Fruit fly (Drosophila melanogaster) whole organism, prepupa: ENCODE results near the gene CG32266.

Experiments used
- CG10631 ChIP-seq: fragments of 200-800 bp; sonication (Bioruptor generic); optimal IDR thresholded peaks from 2 replicates; lab custom pipeline; 2016; ENCODE audit warnings: missing biosample characterization, missing genetic modification characterization
- CG10669 ChIP-seq: fragments of 200-800 bp; sonication (Bioruptor generic); optimal IDR thresholded peaks from 3 replicates; lab custom pipeline; 2018; ENCODE audit warnings: missing biosample characterization, mild to moderate bottlenecking, missing genetic modification characterization, moderate library complexity
- CG11762 ChIP-seq: fragments of 200-800 bp; sonication (Bioruptor generic); optimal IDR thresholded peaks from 3 replicates; lab custom pipeline; 2016; ENCODE audit warnings: missing biosample characterization, missing genetic modification characterization; ENCODE audit not compliant: insufficient read depth
- CG15336 ChIP-seq: fragments of 200-800 bp; sonication (Bioruptor generic); IDR thresholded peaks from 2 replicates; pipeline ENCODE4 v1.3.6; 2022; ENCODE audit warnings: missing biosample characterization, missing genetic modification characterization
- CG31627 ChIP-seq: fragments of 200-800 bp; sonication (Bioruptor generic); optimal IDR thresholded peaks from 3 replicates; lab custom pipeline; 2016; ENCODE audit warnings: missing biosample characterization, missing genetic modification characterization
- CG32006 ChIP-seq: fragments of 200-800 bp; sonication (Bioruptor generic); optimal IDR thresholded peaks from 3 replicates; lab custom pipeline; 2017; ENCODE audit warnings: missing biosample characterization, mild to moderate bottlenecking, missing genetic modification characterization
- CG34406 ChIP-seq: fragments of 200-800 bp; sonication (Bioruptor generic); optimal IDR thresholded peaks from 3 replicates; lab custom pipeline; 2016; ENCODE audit warnings: missing biosample characterization, missing genetic modification characterization
- CG4318 ChIP-seq: fragments of 200-800 bp; sonication (Bioruptor generic); optimal IDR thresholded peaks from 3 replicates; lab custom pipeline; 2017; ENCODE audit warnings: missing biosample characterization, mild to moderate bottlenecking, missing genetic modification characterization
- CG6163 ChIP-seq: fragments of 200-800 bp; sonication (Bioruptor generic); IDR thresholded peaks from 3 replicates; pipeline ENCODE4 v1.3.6; 2022; ENCODE audit warnings: missing biosample characterization, missing genetic modification characterization
- CG6792 ChIP-seq: fragments of 200-800 bp; sonication (Bioruptor generic); optimal IDR thresholded peaks from 3 replicates; lab custom pipeline; 2016; ENCODE audit warnings: missing biosample characterization, missing genetic modification characterization
- CG8119 ChIP-seq: fragments of 200-800 bp; sonication (Bioruptor generic); IDR thresholded peaks from 3 replicates; pipeline ENCODE4 v1.3.6; 2022; ENCODE audit warnings: missing biosample characterization, missing genetic modification characterization
- CG8319 ChIP-seq: fragments of 200-800 bp; sonication (Bioruptor generic); optimal IDR thresholded peaks from 3 replicates; lab custom pipeline; 2016; ENCODE audit warnings: missing biosample characterization, missing genetic modification characterization
- CG8632 ChIP-seq: fragments of 200-800 bp; sonication (Bioruptor generic); optimal IDR thresholded peaks from 3 replicates; lab custom pipeline; 2016; ENCODE audit warnings: missing biosample characterization, missing genetic modification characterization
- CG9139 ChIP-seq: fragments of 200-800 bp; sonication (Bioruptor generic); optimal IDR thresholded peaks from 3 replicates; lab custom pipeline; 2017; ENCODE audit warnings: missing biosample characterization, mild to moderate bottlenecking, missing genetic modification characterization
- Eip75B ChIP-seq: fragments of 200-800 bp; sonication (Bioruptor generic); optimal IDR thresholded peaks from 3 replicates; lab custom pipeline; 2016; ENCODE audit warnings: missing biosample characterization, missing genetic modification characterization
- Eip78C ChIP-seq: fragments of 200-800 bp; sonication (Bioruptor generic); peaks from one replicate; lab custom pipeline; 2016; ENCODE audit warnings: missing biosample characterization, missing genetic modification characterization
- Eip93F ChIP-seq: fragments of 200-800 bp; sonication (Bioruptor generic); optimal IDR thresholded peaks from 2 replicates; lab custom pipeline; 2016; ENCODE audit warnings: missing biosample characterization, mild to moderate bottlenecking, missing genetic modification characterization
- Ets21C ChIP-seq: fragments of 200-800 bp; sonication (Bioruptor generic); optimal IDR thresholded peaks from 3 replicates; lab custom pipeline; 2016; ENCODE audit warnings: missing biosample characterization, missing genetic modification characterization
- Gug ChIP-seq: fragments of 200-800 bp; sonication (Bioruptor generic); IDR thresholded peaks from 2 replicates; pipeline ENCODE4 v1.3.6; 2022; ENCODE audit warnings: missing biosample characterization, missing genetic modification characterization
- Hr38 ChIP-seq: sonication (Bioruptor generic); optimal IDR thresholded peaks from 2 replicates; lab custom pipeline; 2016; ENCODE audit warnings: missing biosample characterization, missing genetic modification characterization
- Hr39 ChIP-seq: fragments of 200-800 bp; sonication (Bioruptor generic); optimal IDR thresholded peaks from 2 replicates; lab custom pipeline; 2016; ENCODE audit warnings: missing biosample characterization, missing genetic modification characterization
- Hr4 ChIP-seq: fragments of 200-800 bp; sonication (Bioruptor generic); optimal IDR thresholded peaks from 3 replicates; lab custom pipeline; 2016; ENCODE audit warnings: missing biosample characterization, missing genetic modification characterization
- Lpt ChIP-seq: fragments of 200-800 bp; sonication (Bioruptor generic); optimal IDR thresholded peaks from 3 replicates; lab custom pipeline; 2016; ENCODE audit warnings: missing biosample characterization, missing genetic modification characterization
- Met ChIP-seq: fragments of 200-800 bp; sonication (Bioruptor generic); optimal IDR thresholded peaks from 3 replicates; lab custom pipeline; 2016; ENCODE audit warnings: missing biosample characterization, missing genetic modification characterization
- OdsH ChIP-seq: fragments of 200-800 bp; sonication (Bioruptor generic); optimal IDR thresholded peaks from 3 replicates; lab custom pipeline; 2016; ENCODE audit warnings: missing biosample characterization, missing genetic modification characterization
- Smox ChIP-seq: fragments of 200-800 bp; sonication (Bioruptor generic); optimal IDR thresholded peaks from 3 replicates; lab custom pipeline; 2016; ENCODE audit warnings: missing biosample characterization, missing genetic modification characterization
- Sox102F ChIP-seq: fragments of 200-800 bp; sonication (Bioruptor generic); optimal IDR thresholded peaks from 2 replicates; lab custom pipeline; 2016; ENCODE audit warnings: missing biosample characterization, mild to moderate bottlenecking, missing genetic modification characterization
- Sox14 ChIP-seq: fragments of 200-800 bp; sonication (Bioruptor generic); optimal IDR thresholded peaks from 3 replicates; lab custom pipeline; 2016; ENCODE audit warnings: missing biosample characterization, missing genetic modification characterization
- Sox15 ChIP-seq: fragments of 200-800 bp; sonication (Bioruptor generic); optimal IDR thresholded peaks from 3 replicates; lab custom pipeline; 2016; ENCODE audit warnings: missing biosample characterization, missing genetic modification characterization
- achi ChIP-seq: fragments of 200-800 bp; sonication (Bioruptor generic); optimal IDR thresholded peaks from 3 replicates; lab custom pipeline; 2016; ENCODE audit warnings: missing biosample characterization, missing genetic modification characterization
- acj6 ChIP-seq: fragments of 200-800 bp; sonication (Bioruptor generic); optimal IDR thresholded peaks from 3 replicates; lab custom pipeline; 2016; ENCODE audit warnings: missing biosample characterization, missing genetic modification characterization
- cyc ChIP-seq: fragments of 200-800 bp; sonication (Bioruptor generic); optimal IDR thresholded peaks from 3 replicates; lab custom pipeline; 2016; ENCODE audit warnings: missing biosample characterization, missing genetic modification characterization
- dac ChIP-seq: fragments of 200-800 bp; sonication (Bioruptor generic); optimal IDR thresholded peaks from 2 replicates; lab custom pipeline; 2017; ENCODE audit warnings: missing biosample characterization, mild to moderate bottlenecking, missing genetic modification characterization
- dsx ChIP-seq: fragments of 200-800 bp; optimal IDR thresholded peaks from 3 replicates; lab custom pipeline; 2019; ENCODE audit warnings: missing biosample characterization, mild to moderate bottlenecking, missing genetic modification characterization, moderate library complexity; ENCODE audit not compliant: poor library complexity, severe bottlenecking
- eg ChIP-seq: fragments of 200-800 bp; sonication (Bioruptor generic); IDR thresholded peaks from 3 replicates; pipeline ENCODE4 v1.3.6; 2022; ENCODE audit warnings: missing biosample characterization, missing genetic modification characterization
- esn ChIP-seq: fragments of 200-800 bp; sonication (Bioruptor generic); optimal IDR thresholded peaks from 2 replicates; lab custom pipeline; 2016; ENCODE audit warnings: missing biosample characterization, mild to moderate bottlenecking, missing genetic modification characterization, moderate library complexity
- fd59A ChIP-seq: fragments of 200-800 bp; sonication (Bioruptor generic); optimal IDR thresholded peaks from 2 replicates; lab custom pipeline; 2017; ENCODE audit warnings: missing biosample characterization, mild to moderate bottlenecking, missing genetic modification characterization, missing genetic modification reagents
- fd85E ChIP-seq: fragments of 200-800 bp; sonication (Bioruptor generic); optimal IDR thresholded peaks from 3 replicates; lab custom pipeline; 2016; ENCODE audit warnings: missing biosample characterization, missing genetic modification characterization
- fkh ChIP-seq: fragments of 200-800 bp; sonication (Bioruptor generic); optimal IDR thresholded peaks from 3 replicates; lab custom pipeline; 2017; ENCODE audit warnings: missing biosample characterization, mild to moderate bottlenecking, missing genetic modification characterization, moderate library complexity
- lz ChIP-seq: fragments of 200-800 bp; sonication (Bioruptor generic); optimal IDR thresholded peaks from 3 replicates; lab custom pipeline; 2016; ENCODE audit warnings: missing biosample characterization, missing genetic modification characterization
- net ChIP-seq: fragments of 200-800 bp; sonication (Bioruptor generic); optimal IDR thresholded peaks from 3 replicates; lab custom pipeline; 2016; ENCODE audit warnings: missing biosample characterization, missing genetic modification characterization
- pdm3 ChIP-seq: fragments of 200-800 bp; sonication (Bioruptor generic); optimal IDR thresholded peaks from 3 replicates; lab custom pipeline; 2016; ENCODE audit warnings: missing biosample characterization, missing genetic modification characterization
- salr ChIP-seq, 2 experiments: fragments of 200-800 bp; sonication (Bioruptor generic); optimal IDR thresholded peaks; 3 replicates each; lab custom pipeline; 2016 to 2018; ENCODE audit warnings: missing biosample characterization in 2 of 2, missing genetic modification characterization in 2 of 2, mild to moderate bottlenecking in 1 of 2
- ss ChIP-seq, 2 experiments: fragments of 200-800 bp; sonication (Bioruptor generic); optimal IDR thresholded peaks; 2 replicates in 1 of 2; 3 replicates in 1 of 2; lab custom pipeline; 2017 to 2018; ENCODE audit warnings: mild to moderate bottlenecking in 2 of 2, missing biosample characterization in 2 of 2, missing genetic modification characterization in 2 of 2, moderate library complexity in 1 of 2
- topi ChIP-seq: fragments of 200-800 bp; sonication (Bioruptor generic); optimal IDR thresholded peaks from 3 replicates; lab custom pipeline; 2016; ENCODE audit warnings: missing biosample characterization, missing genetic modification characterization

Gene CG32266

DNA sequence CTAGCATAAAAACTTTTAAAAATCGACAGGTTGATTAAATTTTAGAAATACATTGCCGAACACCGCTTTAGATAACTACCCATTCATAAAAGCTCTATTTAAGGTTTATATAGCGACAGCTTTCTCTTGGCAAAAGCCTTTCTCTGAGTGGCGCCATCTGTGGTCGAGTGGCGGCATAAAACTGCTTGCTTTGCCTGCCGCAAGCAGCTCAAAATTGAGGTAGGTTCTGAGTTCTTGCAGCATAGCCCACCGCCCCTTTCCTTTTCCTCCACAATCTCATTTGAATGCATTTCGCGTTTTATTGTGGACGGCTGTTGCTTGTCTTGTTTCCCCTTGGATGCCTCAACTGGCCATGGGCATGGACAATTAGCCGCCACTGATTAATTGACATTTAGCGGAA, 22.8 kb upstream of the CG32266 start (continued):
- TF ChIP-seq Lpt (GFP tag; lab: Kevin White, UChicago) (no peak), CG10669 (GFP tag; lab: Kevin White, UChicago) (no peak), Eip75B (peak; percentile 40), CG10631 (GFP tag; lab: Kevin White, UChicago) (no peak), Hr39 (GFP tag; lab: Kevin White, UChicago) (peak; percentile 39), salr (GFP tag; optimal IDR thresholded peaks at IDR 0.05; lab: Kevin White, UChicago) (no peak), CG6792 (GFP tag; lab: Kevin White, UChicago) (peak; percentile 13), CG11762 (GFP tag; lab: Kevin White, UChicago) (no peak), fd85E (GFP tag; lab: Kevin White, UChicago) (no peak), fkh (GFP tag; lab: Kevin White, UChicago) (no peak), CG4318 (GFP tag; lab: Kevin White, UChicago) (no peak), CG15336 (GFP tag; lab: Robert Waterston, UW) (no peak), esn (peak; percentile 60), net (no peak), CG8319 (GFP tag; lab: Kevin White, UChicago) (no peak), Hr38 (GFP tag; lab: Kevin White, UChicago) (no peak), Eip93F (GFP tag; lab: Kevin White, UChicago) (no peak), CG9139 (GFP tag; lab: Kevin White, UChicago) (no peak), achi (GFP tag; lab: Kevin White, UChicago) (no peak), topi (GFP tag; lab: Kevin White, UChicago) (no peak), pdm3 (peak; percentile 56), Met (GFP tag; lab: Kevin White, UChicago) (peak; percentile 61)

DNA sequence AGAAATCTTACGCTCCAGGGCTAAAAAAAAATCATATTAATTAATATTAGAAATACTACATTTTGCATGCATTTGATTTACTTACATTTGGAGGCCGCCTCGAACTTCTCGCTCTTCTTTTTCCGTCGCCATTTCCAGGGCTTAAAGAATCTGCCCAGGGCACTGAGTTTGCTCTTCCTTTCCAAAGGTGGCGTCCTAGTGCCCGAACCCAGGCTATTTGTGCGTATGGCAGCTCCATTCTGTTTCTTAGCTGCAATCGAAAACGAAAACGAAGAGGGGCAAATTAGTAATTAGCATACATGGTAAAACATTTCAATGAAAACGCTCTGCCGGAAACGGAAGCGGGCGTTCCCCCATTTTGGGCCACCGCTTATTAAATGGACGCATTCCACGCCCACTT, 21.4 kb upstream of the CG32266 start:
- TF ChIP-seq CG34406 (GFP tag; lab: Kevin White, UChicago) (no peak), CG10669 (GFP tag; lab: Kevin White, UChicago) (no peak), CG8119 (no peak), Eip78C (GFP tag; lab: Kevin White, UChicago) (no peak), fd59A (no peak), CG6163 (no peak), Met (GFP tag; lab: Kevin White, UChicago) (no peak), dsx (no peak), CG6792 (GFP tag; lab: Kevin White, UChicago) (no peak), OdsH (GFP tag; lab: Kevin White, UChicago) (no peak)

DNA sequence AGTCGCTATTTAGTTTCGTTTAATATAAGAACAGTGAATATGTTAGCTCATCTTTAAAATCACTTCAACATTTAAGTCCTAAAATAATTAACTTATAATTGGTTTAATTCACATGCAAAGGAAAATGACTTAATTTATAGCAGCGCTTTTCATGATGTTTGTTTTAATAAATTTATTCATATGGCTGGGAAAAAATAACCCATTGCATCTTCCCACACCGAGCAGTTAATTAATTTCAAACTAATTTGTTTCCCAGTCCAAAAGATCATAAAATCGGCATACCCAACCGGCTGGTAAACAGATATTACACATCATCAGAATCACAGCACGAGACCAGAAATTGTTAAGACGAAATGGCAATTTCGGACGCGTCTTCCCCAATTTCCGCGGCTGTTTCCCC, 19.8 kb upstream of the CG32266 start:
- TF ChIP-seq Hr4 (GFP tag; lab: Kevin White, UChicago) = peak; percentile 72
- TF ChIP-seq esn = peak; percentile 45
- peak; percentile 35 for TF ChIP-seq Sox102F
- TF ChIP-seq CG10669 (GFP tag; lab: Kevin White, UChicago) = no peak
- peak; percentile 53 for TF ChIP-seq Hr39 (GFP tag; lab: Kevin White, UChicago)
- TF ChIP-seq Ets21C (GFP tag; lab: Kevin White, UChicago) = peak; percentile 8
- no peak; the same call in 1 of the 2 replicates for TF ChIP-seq Gug (GFP tag; lab: Robert Waterston, UW)
- TF ChIP-seq cyc (GFP tag; lab: Kevin White, UChicago) = peak; percentile 14
- TF ChIP-seq fkh (GFP tag; lab: Kevin White, UChicago) = no peak
- TF ChIP-seq CG9139 (GFP tag; lab: Kevin White, UChicago) = no peak
- no peak for TF ChIP-seq CG6792 (GFP tag; lab: Kevin White, UChicago)
- TF ChIP-seq acj6 = peak; percentile 34
- peak; percentile 58 for TF ChIP-seq lz (GFP tag; lab: Kevin White, UChicago)
- TF ChIP-seq Met (GFP tag; lab: Kevin White, UChicago) = peak; percentile 33
- TF ChIP-seq Eip78C (GFP tag; lab: Kevin White, UChicago) = peak; percentile 76
- TF ChIP-seq Sox15 (GFP tag; lab: Kevin White, UChicago) = no peak
- TF ChIP-seq CG6163 = peak; percentile 40; the same call in 1 of the 3 replicates
- TF ChIP-seq CG34406 (GFP tag; lab: Kevin White, UChicago) = peak; percentile 20
- TF ChIP-seq Sox14 (GFP tag; lab: Kevin White, UChicago) = peak; percentile 58
- peak in 1 of 2 experiments; percentile 43 for TF ChIP-seq salr (GFP tag; optimal IDR thresholded peaks at IDR 0.05; lab: Kevin White, UChicago)
- peak; percentile 14 for TF ChIP-seq CG8632 (GFP tag; lab: Kevin White, UChicago)
- TF ChIP-seq Lpt (GFP tag; lab: Kevin White, UChicago) = no peak
- peak; percentile 25 for TF ChIP-seq topi (GFP tag; lab: Kevin White, UChicago)
- peak; percentile 49 for TF ChIP-seq CG4318 (GFP tag; lab: Kevin White, UChicago)
- peak; percentile 23 for TF ChIP-seq dac (GFP tag; lab: Kevin White, UChicago)
- TF ChIP-seq CG31627 (GFP tag; lab: Kevin White, UChicago) = peak; percentile 58
- TF ChIP-seq pdm3 = peak; percentile 44
- no peak for TF ChIP-seq fd59A
- no peak for TF ChIP-seq CG8319 (GFP tag; lab: Kevin White, UChicago)
- TF ChIP-seq CG32006 (GFP tag; lab: Kevin White, UChicago) = peak; percentile 71
- peak; percentile 13 for TF ChIP-seq CG11762 (GFP tag; lab: Kevin White, UChicago)
- peak; percentile 22 for TF ChIP-seq Smox (GFP tag; lab: Kevin White, UChicago)
- no peak for TF ChIP-seq ss (GFP tag; optimal IDR thresholded peaks at IDR 0.05; lab: Kevin White, UChicago)
- TF ChIP-seq eg (GFP tag; lab: Robert Waterston, UW) = no peak; the same call in 2 of the 3 replicates
- peak; percentile 18 for TF ChIP-seq OdsH (GFP tag; lab: Kevin White, UChicago)
- TF ChIP-seq achi (GFP tag; lab: Kevin White, UChicago) = peak; percentile 24
